Worm (Caenorhabditis elegans) whole organism, L2 larva: ENCODE results near the gene M163.21.

Experiments used
- alr-1 ChIP-seq: fragments of 150-350 bp; optimal IDR thresholded peaks from 2 replicates; lab custom pipeline; 2014; ENCODE audit warnings: missing biosample characterization, missing genetic modification characterization
- fos-1 ChIP-seq: fragments of 150-350 bp; optimal IDR thresholded peaks from 2 replicates; lab custom pipeline; 2014; ENCODE audit warnings: missing biosample characterization, missing genetic modification characterization
- lsy-2 ChIP-seq, 2 experiments: fragments of 150-350 bp in 1 of 2; sonication (generic microtip) in 1 of 2; optimal IDR thresholded peaks; 2 replicates each; lab custom pipeline; 2014 to 2017; ENCODE audit warnings: missing biosample characterization in 2 of 2, missing genetic modification characterization in 2 of 2

ce11 chrX:14430436-14430835 is 36.2 kb upstream of the M163.21 start:
- TF ChIP-seq lsy-2 (tag; optimal IDR thresholded peaks at IDR 0.05; lab: Kevin White, UChicago) = no peak
- TF ChIP-seq alr-1 (tag; lab: Kevin White, UChicago) = no peak
- TF ChIP-seq fos-1 = no peak
